Fruit fly (Drosophila melanogaster): ENCODE data around the gene CG11029.

CG11029 gene

DNA sequence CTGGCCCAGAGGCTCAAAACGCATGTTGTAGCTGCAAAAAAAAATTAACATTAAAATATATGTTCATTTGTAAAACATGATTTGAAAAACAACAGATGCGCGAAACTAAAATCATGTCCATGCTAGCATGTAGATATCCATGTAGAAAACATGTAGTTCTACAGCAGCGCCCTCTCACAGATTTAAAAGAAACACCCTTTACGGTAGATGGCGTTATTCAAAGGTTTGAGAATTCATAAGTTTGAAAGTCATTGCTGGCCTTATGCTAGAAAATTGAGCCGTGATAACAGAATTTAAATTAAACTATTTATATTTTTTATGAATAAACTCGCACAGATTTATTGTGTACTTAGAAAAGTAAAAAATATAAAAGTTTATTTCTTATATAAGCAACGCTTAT is 25.2 kb downstream of the CG11029 start (continued):
- TF ChIP-seq Max (GFP tag; optimal IDR thresholded peaks at IDR 0.05): no peak
- TF ChIP-seq CG34422 (GFP tag; IDR thresholded peaks at IDR 0.05): peak; percentile 65; the same call in 2 of the 3 replicates
- no peak for TF ChIP-seq hbn (GFP tag; IDR thresholded peaks at IDR 0.05; ENCODE audit: partially characterized antibody)
- TF ChIP-seq HHEX (GFP tag; optimal IDR thresholded peaks at IDR 0.05): no peak
- peak; percentile 89 for TF ChIP-seq Bgb (GFP tag; IDR thresholded peaks at IDR 0.05; ENCODE audit: partially characterized antibody)
- TF ChIP-seq CG16863 (GFP tag; optimal IDR thresholded peaks at IDR 0.05): peak; percentile 6
- no peak for TF ChIP-seq Atf-2 (GFP tag; optimal IDR thresholded peaks at IDR 0.05)
- TF ChIP-seq CG13287 (GFP tag; IDR thresholded peaks at IDR 0.05; ENCODE audit: partially characterized antibody): peak; percentile 45; the same call in 1 of the 2 replicates
- TF ChIP-seq CG10431 (GFP tag; optimal IDR thresholded peaks at IDR 0.05): no peak
- TF ChIP-seq Abd-B (GFP tag; optimal IDR thresholded peaks at IDR 0.05): no peak
- no peak for TF ChIP-seq CG31224 (GFP tag; IDR thresholded peaks at IDR 0.05)
- TF ChIP-seq CG2678 (tag; optimal IDR thresholded peaks at IDR 0.05): no peak
- no peak for TF ChIP-seq CG33557 (GFP tag; optimal IDR thresholded peaks at IDR 0.05)
- TF ChIP-seq Fer1 (GFP tag; optimal IDR thresholded peaks at IDR 0.05): no peak
- TF ChIP-seq pan (optimal IDR thresholded peaks at IDR 0.05): no peak
- no peak for TF ChIP-seq pan (GFP tag; optimal IDR thresholded peaks at IDR 0.05 in 1 of 2, IDR thresholded peaks at IDR 0.05 in 1 of 2)
- peak; percentile 21 for TF ChIP-seq CG4820 (GFP tag; optimal IDR thresholded peaks at IDR 0.05)
- peak; percentile 78; the same call in 2 of the 3 replicates for TF ChIP-seq Opbp (GFP tag; IDR thresholded peaks at IDR 0.05; ENCODE audit: partially characterized antibody)
- TF ChIP-seq bab2 (GFP tag; optimal IDR thresholded peaks at IDR 0.05): peak; percentile 20
- no peak for TF ChIP-seq CG31441 (GFP tag; IDR thresholded peaks at IDR 0.05)
- TF ChIP-seq CG15696 (tag; optimal IDR thresholded peaks at IDR 0.05): peak; percentile 63
- no peak for TF ChIP-seq CG17568 (GFP tag; optimal IDR thresholded peaks at IDR 0.05)
- 0 out of 2 replicates have a peak, but pooled peaks have one; percentile 17 for TF ChIP-seq CG14014 (GFP tag; IDR thresholded peaks at IDR 0.05)
- no peak for TF ChIP-seq CG12744 (GFP tag; optimal IDR thresholded peaks at IDR 0.05)
- no peak for TF ChIP-seq CG11504 (tag; optimal IDR thresholded peaks at IDR 0.05)
- TF ChIP-seq Sin3A (optimal IDR thresholded peaks at IDR 0.05): no peak
- TF ChIP-seq chm (GFP tag; IDR thresholded peaks at IDR 0.05): no peak
- TF ChIP-seq trh (GFP tag; optimal IDR thresholded peaks at IDR 0.05): no peak
- peak; percentile 5 for TF ChIP-seq CG10654 (GFP tag; optimal IDR thresholded peaks at IDR 0.05)
- TF ChIP-seq sens-2 (GFP tag; IDR thresholded peaks at IDR 0.05): no peak
- TF ChIP-seq E2f1 (GFP tag; IDR thresholded peaks at IDR 0.05): no peak
- no peak for TF ChIP-seq dan (GFP tag; IDR thresholded peaks at IDR 0.05)
- no peak for TF ChIP-seq Hr51 (GFP tag; optimal IDR thresholded peaks at IDR 0.05)
- TF ChIP-seq HLH4C (GFP tag; IDR thresholded peaks at IDR 0.05; ENCODE audit: partially characterized antibody): peak; percentile 62
- no peak for TF ChIP-seq Hmr (GFP tag; optimal IDR thresholded peaks at IDR 0.05)
- TF ChIP-seq Sox102F (GFP tag; optimal IDR thresholded peaks at IDR 0.05): peak; percentile 35
- TF ChIP-seq Xbp1 (GFP tag; optimal IDR thresholded peaks at IDR 0.05): peak; percentile 67
- no peak for TF ChIP-seq Hmx (GFP tag; optimal IDR thresholded peaks at IDR 0.05)
- TF ChIP-seq GATAe (GFP tag; conservative IDR thresholded peaks at IDR 0.05): no peak
- no peak for TF ChIP-seq CG7372 (GFP tag; IDR thresholded peaks at IDR 0.05)
- TF ChIP-seq CG18619 (GFP tag; optimal IDR thresholded peaks at IDR 0.05): no peak
- TF ChIP-seq CG6791 (GFP tag; IDR thresholded peaks at IDR 0.05; ENCODE audit: partially characterized antibody): peak; percentile 63; the same call in 2 of the 3 replicates
- peak; percentile 31 for TF ChIP-seq B-H2 (GFP tag; optimal IDR thresholded peaks at IDR 0.05)
- no peak for TF ChIP-seq CG31365 (tag; optimal IDR thresholded peaks at IDR 0.05)
- no peak for TF ChIP-seq CG2202 (tag; optimal IDR thresholded peaks at IDR 0.05)
- no peak for TF ChIP-seq CG7786 (GFP tag; optimal IDR thresholded peaks at IDR 0.05)
- no peak for TF ChIP-seq fd102C (GFP tag; optimal IDR thresholded peaks at IDR 0.05)
- no peak for TF ChIP-seq CG2116 (GFP tag; optimal IDR thresholded peaks at IDR 0.05)
- no peak for TF ChIP-seq Nf-YA (GFP tag; IDR thresholded peaks at IDR 0.05)
- TF ChIP-seq lola (GFP tag; optimal IDR thresholded peaks at IDR 0.05): no peak

Measured in whole organism, embryonic.